ENCODE assay signal across 1 fruit fly cellular context in the genomic region with DNA sequence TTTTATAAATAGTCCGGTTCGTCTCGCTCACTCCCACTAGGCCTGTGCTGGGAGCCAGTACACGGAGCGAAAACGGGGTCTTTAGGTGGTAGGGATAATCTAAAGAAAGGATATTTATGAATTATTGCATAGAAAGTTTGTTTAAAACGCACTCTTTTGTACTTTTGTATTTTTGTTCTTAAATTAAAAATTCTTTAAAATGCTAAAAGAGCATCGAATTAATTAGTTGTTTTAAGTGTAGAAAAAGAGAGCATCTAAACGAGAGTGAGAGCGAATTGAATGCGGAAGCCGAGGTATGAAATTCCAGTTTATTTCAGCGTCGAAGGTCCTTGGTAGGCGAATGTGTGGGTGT.
TF ChIP-seq lines count a peak whose summit lies in the region.

No protein-coding gene starts in this region.

TF ChIP-seq in whole organism, embryonic, 481 proteins besides CTCF, POLR2A, EP300 and RAD21 (continued from another document and continues in another):
- TF ChIP-seq CG3281 (GFP tag; optimal IDR thresholded peaks at IDR 0.05; lab: Kevin White, UChicago) (no peak), PHDP (tag; optimal IDR thresholded peaks at IDR 0.05; lab: Kevin White, UChicago) (peak; percentile 72), dmrt99B (tag; optimal IDR thresholded peaks at IDR 0.05; lab: Kevin White, UChicago) (peak; percentile 73), dysf (GFP tag; IDR thresholded peaks at IDR 0.05; lab: Robert Waterston, UW) (peak; percentile 47; the same call in 1 of the 3 replicates), CG14014 (GFP tag; IDR thresholded peaks at IDR 0.05; lab: Robert Waterston, UW) (no peak; the same call in 1 of the 2 replicates), CG32767 (GFP tag; IDR thresholded peaks at IDR 0.05; lab: Robert Waterston, UW) (no peak; the same call in 1 of the 2 replicates), lov (optimal IDR thresholded peaks at IDR 0.05; lab: Kevin White, UChicago) (no peak), lov (GFP tag; IDR thresholded peaks at IDR 0.05; lab: Robert Waterston, UW) (0 out of 3 replicates have a peak, but pooled peaks have one; percentile 69), ems (GFP tag; optimal IDR thresholded peaks at IDR 0.05; lab: Kevin White, UChicago) (peak; percentile 43), ac (GFP tag; optimal IDR thresholded peaks at IDR 0.05; lab: Kevin White, UChicago) (peak; percentile 95), Lim3 (GFP tag; IDR thresholded peaks at IDR 0.05; lab: Robert Waterston, UW) (no peak), crp (GFP tag; optimal IDR thresholded peaks at IDR 0.05; lab: Kevin White, UChicago) (peak in 1 of 2 experiments; percentile 27), CG9215 (GFP tag; IDR thresholded peaks at IDR 0.05; lab: Robert Waterston, UW) (0 out of 2 replicates have a peak, but pooled peaks have one; percentile 29), jing (GFP tag; optimal IDR thresholded peaks at IDR 0.05; lab: Kevin White, UChicago) (peak; percentile 60), CG10543 (GFP tag; optimal IDR thresholded peaks at IDR 0.05; lab: Kevin White, UChicago) (no peak), Fer1 (GFP tag; optimal IDR thresholded peaks at IDR 0.05; lab: Kevin White, UChicago) (no peak), Oaz (GFP tag; IDR thresholded peaks at IDR 0.05; lab: Robert Waterston, UW) (no peak), pzg (GFP tag; optimal IDR thresholded peaks at IDR 0.05; lab: Kevin White, UChicago) (no peak), sens (GFP tag; lab: Kevin White, UChicago) (peak; percentile 98), CG10462 (GFP tag; optimal IDR thresholded peaks at IDR 0.05; lab: Kevin White, UChicago) (peak; percentile 72), trem (tag; optimal IDR thresholded peaks at IDR 0.05; lab: Kevin White, UChicago) (peak; percentile 13), CG2120 (GFP tag; optimal IDR thresholded peaks at IDR 0.05; lab: Kevin White, UChicago) (peak; percentile 66), gt (GFP tag; IDR thresholded peaks at IDR 0.05; lab: Robert Waterston, UW) (no peak), CG11560 (tag; IDR thresholded peaks at IDR 0.05; lab: Robert Waterston, UW) (0 out of 3 replicates have a peak, but pooled peaks have one; percentile 16), CG33213 (GFP tag; optimal IDR thresholded peaks at IDR 0.05; lab: Kevin White, UChicago) (peak; percentile 33), CG12299 (tag; optimal IDR thresholded peaks at IDR 0.05; lab: Kevin White, UChicago) (peak; percentile 7), CG15514 (GFP tag; optimal IDR thresholded peaks at IDR 0.05; lab: Kevin White, UChicago) (no peak), Ptx1 (GFP tag; IDR thresholded peaks at IDR 0.05; lab: Robert Waterston, UW) (peak; percentile 70), slp2 (GFP tag; optimal IDR thresholded peaks at IDR 0.05; lab: Kevin White, UChicago) (no peak), B-H1 (GFP tag; IDR thresholded peaks at IDR 0.05; lab: Robert Waterston, UW) (peak; percentile 19; the same call in 1 of the 3 replicates), tll (GFP tag; optimal IDR thresholded peaks at IDR 0.05; lab: Kevin White, UChicago) (no peak), btn (GFP tag; optimal IDR thresholded peaks at IDR 0.05; lab: Kevin White, UChicago) (peak; percentile 18), CG2875 (GFP tag; optimal IDR thresholded peaks at IDR 0.05; lab: Kevin White, UChicago) (peak; percentile 63), CG18262 (tag; optimal IDR thresholded peaks at IDR 0.05; lab: Kevin White, UChicago) (peak; percentile 91), pfk (GFP tag; optimal IDR thresholded peaks at IDR 0.05; lab: Kevin White, UChicago) (no peak), CG3163 (GFP tag; optimal IDR thresholded peaks at IDR 0.05; lab: Kevin White, UChicago) (peak; percentile 53), bowl (GFP tag; IDR thresholded peaks at IDR 0.05; lab: Robert Waterston, UW) (no peak), run (tag; optimal IDR thresholded peaks at IDR 0.05; lab: Kevin White, UChicago) (no peak), CG1792 (GFP tag; optimal IDR thresholded peaks at IDR 0.05; lab: Kevin White, UChicago) (peak; percentile 28), CG13424 (tag; optimal IDR thresholded peaks at IDR 0.05; lab: Kevin White, UChicago) (peak; percentile 29), fd102C (GFP tag; optimal IDR thresholded peaks at IDR 0.05; lab: Kevin White, UChicago) (peak; percentile 97), ase (GFP tag; IDR thresholded peaks at IDR 0.05; lab: Robert Waterston, UW) (0 out of 3 replicates have a peak, but pooled peaks have one; percentile 63), schlank (tag; optimal IDR thresholded peaks at IDR 0.05; lab: Kevin White, UChicago) (peak; percentile 8), CG6689 (GFP tag; IDR thresholded peaks at IDR 0.05; lab: Robert Waterston, UW) (peak; percentile 72), pnt (GFP tag; optimal IDR thresholded peaks at IDR 0.05; lab: Kevin White, UChicago) (peak; percentile 72), Side (GFP tag; optimal IDR thresholded peaks at IDR 0.05; lab: Kevin White, UChicago) (peak; percentile 67), Scr (GFP tag; IDR thresholded peaks at IDR 0.05; lab: Robert Waterston, UW; ENCODE audit: partially characterized antibody) (no peak), Nf-YC (tag; optimal IDR thresholded peaks at IDR 0.05; lab: Kevin White, UChicago) (no peak), MTF-1 (GFP tag; optimal IDR thresholded peaks at IDR 0.05; lab: Kevin White, UChicago; ENCODE audit: borderline replicate concordance) (no peak), CG11695 (GFP tag; IDR thresholded peaks at IDR 0.05; lab: Robert Waterston, UW) (0 out of 3 replicates have a peak, but pooled peaks have one; percentile 53), usp (GFP tag; optimal IDR thresholded peaks at IDR 0.05; lab: Kevin White, UChicago) (no peak), CoRest (tag; optimal IDR thresholded peaks at IDR 0.05; lab: Kevin White, UChicago) (peak; percentile 84), tap (tag; optimal IDR thresholded peaks at IDR 0.05; lab: Kevin White, UChicago) (peak; percentile 27), chinmo (GFP tag; IDR thresholded peaks at IDR 0.05; lab: Robert Waterston, UW; ENCODE audit: partially characterized antibody) (no peak), Poxn (GFP tag; IDR thresholded peaks at IDR 0.05; lab: Robert Waterston, UW) (no peak), Ada2b (GFP tag; IDR thresholded peaks at IDR 0.05; lab: Robert Waterston, UW) (peak; percentile 51; the same call in 1 of the 2 replicates), CG8359 (GFP tag; optimal IDR thresholded peaks at IDR 0.05; lab: Kevin White, UChicago; ENCODE audit: borderline replicate concordance) (no peak), NC2α (GFP tag; optimal IDR thresholded peaks at IDR 0.05; lab: Kevin White, UChicago) (peak; percentile 73), CG18599 (GFP tag; optimal IDR thresholded peaks at IDR 0.05; lab: Kevin White, UChicago) (peak; percentile 2), B-H2 (GFP tag; optimal IDR thresholded peaks at IDR 0.05; lab: Kevin White, UChicago) (no peak), CG15073 (GFP tag; optimal IDR thresholded peaks at IDR 0.05; lab: Kevin White, UChicago) (peak; percentile 23), hth (optimal IDR thresholded peaks at IDR 0.05; lab: Kevin White, UChicago) (no peak), sug (tag; optimal IDR thresholded peaks at IDR 0.05; lab: Kevin White, UChicago) (no peak), dm (GFP tag; optimal IDR thresholded peaks at IDR 0.05; lab: Kevin White, UChicago) (peak; percentile 63), CG34422 (GFP tag; IDR thresholded peaks at IDR 0.05; lab: Robert Waterston, UW) (0 out of 3 replicates have a peak, but pooled peaks have one; percentile 19), z (GFP tag; IDR thresholded peaks at IDR 0.05; lab: Robert Waterston, UW) (no peak), Sox102F (GFP tag; optimal IDR thresholded peaks at IDR 0.05; lab: Kevin White, UChicago) (peak; percentile 86), E2f1 (GFP tag; IDR thresholded peaks at IDR 0.05; lab: Robert Waterston, UW) (peak; percentile 67), D19B (GFP tag; optimal IDR thresholded peaks at IDR 0.05; lab: Kevin White, UChicago) (no peak), MBD-R2 (GFP tag; IDR thresholded peaks at IDR 0.05; lab: Robert Waterston, UW) (peak; percentile 12; the same call in 1 of the 2 replicates), p53 (GFP tag; optimal IDR thresholded peaks at IDR 0.05; lab: Kevin White, UChicago) (peak; percentile 19), Elba2 (GFP tag; optimal IDR thresholded peaks at IDR 0.05; lab: Kevin White, UChicago) (peak; percentile 92), CG5953 (GFP tag; IDR thresholded peaks at IDR 0.05; lab: Robert Waterston, UW) (peak; percentile 56; the same call in 1 of the 2 replicates), CG3726 (GFP tag; IDR thresholded peaks at IDR 0.05; lab: Robert Waterston, UW) (peak; percentile 71; the same call in 2 of the 3 replicates), CG11504 (tag; optimal IDR thresholded peaks at IDR 0.05; lab: Kevin White, UChicago) (peak; percentile 66), Hr78 (GFP tag; optimal IDR thresholded peaks at IDR 0.05; lab: Kevin White, UChicago) (no peak), YL-1 (GFP tag; optimal IDR thresholded peaks at IDR 0.05; lab: Kevin White, UChicago) (no peak), Hsf (GFP tag; optimal IDR thresholded peaks at IDR 0.05; lab: Kevin White, UChicago) (peak; percentile 89), Gug (GFP tag; IDR thresholded peaks at IDR 0.05; lab: Robert Waterston, UW) (peak; percentile 59; the same call in 3 of the 4 replicates), sisA (GFP tag; IDR thresholded peaks at IDR 0.05; lab: Robert Waterston, UW) (peak; percentile 72), ssp (GFP tag; IDR thresholded peaks at IDR 0.05; lab: Robert Waterston, UW) (peak; percentile 37), CG15696 (tag; optimal IDR thresholded peaks at IDR 0.05; lab: Kevin White, UChicago) (peak; percentile 80), CG1024 (GFP tag; IDR thresholded peaks at IDR 0.05; lab: Robert Waterston, UW) (peak; percentile 67; the same call in 1 of the 2 replicates), CG12942 (GFP tag; optimal IDR thresholded peaks at IDR 0.05; lab: Kevin White, UChicago) (peak; percentile 64), bbx (GFP tag; IDR thresholded peaks at IDR 0.05; lab: Robert Waterston, UW; ENCODE audit: partially characterized antibody) (no peak), pros (GFP tag; optimal IDR thresholded peaks at IDR 0.05; lab: Kevin White, UChicago) (no peak), Oli (tag; optimal IDR thresholded peaks at IDR 0.05; lab: Kevin White, UChicago) (peak; percentile 80), CG6791 (GFP tag; IDR thresholded peaks at IDR 0.05; lab: Robert Waterston, UW; ENCODE audit: partially characterized antibody) (no peak), CG1602 (GFP tag; optimal IDR thresholded peaks at IDR 0.05; lab: Kevin White, UChicago) (peak; percentile 84), dan (GFP tag; IDR thresholded peaks at IDR 0.05; lab: Robert Waterston, UW) (peak; percentile 88), gsb-n (tag; optimal IDR thresholded peaks at IDR 0.05; lab: Kevin White, UChicago) (peak; percentile 87), gce (GFP tag; IDR thresholded peaks at IDR 0.05; lab: Robert Waterston, UW) (no peak), CG31388 (GFP tag; optimal IDR thresholded peaks at IDR 0.05; lab: Kevin White, UChicago) (no peak), Atf3 (GFP tag; optimal IDR thresholded peaks at IDR 0.05; lab: Kevin White, UChicago) (peak; percentile 66), ken (GFP tag; IDR thresholded peaks at IDR 0.05; lab: Robert Waterston, UW) (0 out of 3 replicates have a peak, but pooled peaks have one; percentile 62), Max (GFP tag; optimal IDR thresholded peaks at IDR 0.05; lab: Kevin White, UChicago) (peak; percentile 10), CG42726 (GFP tag; IDR thresholded peaks at IDR 0.05; lab: Robert Waterston, UW; ENCODE audit: partially characterized antibody) (no peak), scrt (GFP tag; optimal IDR thresholded peaks at IDR 0.05; lab: Kevin White, UChicago) (no peak), CG2199 (GFP tag; IDR thresholded peaks at IDR 0.05; lab: Robert Waterston, UW) (no peak), CG9437 (GFP tag; optimal IDR thresholded peaks at IDR 0.05; lab: Kevin White, UChicago) (peak; percentile 60), ap (GFP tag; IDR thresholded peaks at IDR 0.05; lab: Robert Waterston, UW) (no peak), CG14441 (GFP tag; IDR thresholded peaks at IDR 0.05; lab: Robert Waterston, UW) (peak; percentile 50; the same call in 1 of the 2 replicates), sqz (GFP tag; optimal IDR thresholded peaks at IDR 0.05; lab: Kevin White, UChicago) (no peak), Abd-B (GFP tag; optimal IDR thresholded peaks at IDR 0.05; lab: Kevin White, UChicago) (peak; percentile 76), bsh (GFP tag; optimal IDR thresholded peaks at IDR 0.05; lab: Kevin White, UChicago) (peak; percentile 72 to 90), BEAF-32 (GFP tag; optimal IDR thresholded peaks at IDR 0.05; lab: Kevin White, UChicago) (no peak), CG6683 (GFP tag; optimal IDR thresholded peaks at IDR 0.05; lab: Kevin White, UChicago) (no peak), Mrtf (GFP tag; IDR thresholded peaks at IDR 0.05; lab: Robert Waterston, UW) (no peak), Hand (GFP tag; optimal IDR thresholded peaks at IDR 0.05; lab: Kevin White, UChicago) (no peak), Chrac-16 (GFP tag; optimal IDR thresholded peaks at IDR 0.05; lab: Kevin White, UChicago) (peak; percentile 89), trh (GFP tag; optimal IDR thresholded peaks at IDR 0.05; lab: Kevin White, UChicago) (peak; percentile 42), fu2 (GFP tag; optimal IDR thresholded peaks at IDR 0.05; lab: Kevin White, UChicago) (peak; percentile 40), caup (GFP tag; optimal IDR thresholded peaks at IDR 0.05; lab: Kevin White, UChicago; ENCODE audit: severe bottlenecking) (no peak), CG1603 (tag; optimal IDR thresholded peaks at IDR 0.05; lab: Kevin White, UChicago) (peak; percentile 79), sna (GFP tag; IDR thresholded peaks at IDR 0.05; lab: Robert Waterston, UW; ENCODE audit: partially characterized antibody) (no peak), fru (optimal IDR thresholded peaks at IDR 0.05; lab: Kevin White, UChicago) (no peak), CG2889 (GFP tag; IDR thresholded peaks at IDR 0.05; lab: Robert Waterston, UW) (no peak), CG10959 (GFP tag; IDR thresholded peaks at IDR 0.05; lab: Robert Waterston, UW) (peak; percentile 82), CG12391 (tag; optimal IDR thresholded peaks at IDR 0.05; lab: Kevin White, UChicago) (peak; percentile 91), CG10209 (GFP tag; optimal IDR thresholded peaks at IDR 0.05; lab: Kevin White, UChicago) (peak; percentile 58), CG5245 (GFP tag; optimal IDR thresholded peaks at IDR 0.05; lab: Kevin White, UChicago) (peak; percentile 41), CG18619 (GFP tag; optimal IDR thresholded peaks at IDR 0.05; lab: Kevin White, UChicago) (peak; percentile 47), chm (GFP tag; IDR thresholded peaks at IDR 0.05; lab: Robert Waterston, UW) (peak; percentile 84), CG3407 (GFP tag; optimal IDR thresholded peaks at IDR 0.05; lab: Kevin White, UChicago) (peak; percentile 75), CG17802 (tag; optimal IDR thresholded peaks at IDR 0.05; lab: Kevin White, UChicago) (no peak)
